Worm (Caenorhabditis elegans) whole organism, young adult: ENCODE results near the gene C14A4.6.

ENCODE experiments used
- C06A6.2 ChIP-seq: fragments of 200-800 bp; sonication (Bioruptor generic); conservative IDR thresholded peaks from 2 replicates; pipeline ENCODE4 v1.3.6; 2022; ENCODE audit warnings: missing genetic modification characterization, missing compliant biosample characterization
- D2030.7 ChIP-seq: fragments of 200-800 bp; sonication (Bioruptor generic); IDR thresholded peaks from 2 replicates; pipeline ENCODE4 v1.3.6; 2022; ENCODE audit warnings: missing genetic modification reagents, missing genetic modification characterization, missing compliant biosample characterization
- F52B5.7 ChIP-seq: sonication (generic microtip); optimal IDR thresholded peaks from 2 replicates; lab custom pipeline; 2016; ENCODE audit warnings: mild to moderate bottlenecking, missing genetic modification characterization, missing compliant biosample characterization
- F55B11.4 ChIP-seq: sonication (generic microtip); optimal IDR thresholded peaks from 2 replicates; lab custom pipeline; 2016; ENCODE audit warnings: missing compliant biosample characterization, missing genetic modification characterization, borderline replicate concordance; ENCODE audit not compliant: insufficient read depth
- T07F8.4 ChIP-seq: sonication (generic microtip); optimal IDR thresholded peaks from 2 replicates; lab custom pipeline; 2016; ENCODE audit warnings: mild to moderate bottlenecking, missing genetic modification characterization, moderate library complexity, missing compliant biosample characterization
- T26A5.8 ChIP-seq: sonication (generic microtip); optimal IDR thresholded peaks from 2 replicates; lab custom pipeline; 2016; ENCODE audit warnings: missing genetic modification characterization, missing compliant biosample characterization
- Y67H2A.10 ChIP-seq: fragments of 200-800 bp; sonication (Bioruptor generic); conservative IDR thresholded peaks from 2 replicates; pipeline ENCODE4 v1.3.6; 2022; ENCODE audit warnings: missing genetic modification reagents, missing genetic modification characterization, missing compliant biosample characterization
- Y79H2A.3 ChIP-seq: fragments of 200-800 bp; sonication (Bioruptor generic); conservative IDR thresholded peaks from 2 replicates; pipeline ENCODE4 v1.3.6; 2022; ENCODE audit warnings: missing genetic modification reagents, missing genetic modification characterization, missing compliant biosample characterization
- Y95B8A.8 ChIP-seq: fragments of 200-800 bp; sonication (Bioruptor generic); IDR thresholded peaks from 2 replicates; pipeline ENCODE4 v1.3.6; 2022; ENCODE audit warnings: missing genetic modification reagents, missing genetic modification characterization, missing compliant biosample characterization
- ZK185.1 ChIP-seq: sonication (generic microtip); optimal IDR thresholded peaks from 2 replicates; lab custom pipeline; 2016; ENCODE audit warnings: mild to moderate bottlenecking, missing genetic modification characterization, missing compliant biosample characterization; ENCODE audit not compliant: poor library complexity, severe bottlenecking
- akir-1 ChIP-seq: fragments of 200-800 bp; sonication (Bioruptor generic); optimal IDR thresholded peaks from 2 replicates; lab custom pipeline; 2018; ENCODE audit warnings: mild to moderate bottlenecking, missing genetic modification characterization, moderate library complexity, missing compliant biosample characterization
- aptf-3 ChIP-seq: fragments of 200-800 bp; sonication (Bioruptor generic); IDR thresholded peaks from 2 replicates; pipeline ENCODE4 v1.3.6; 2022; ENCODE audit warnings: missing genetic modification characterization, missing compliant biosample characterization
- attf-3 ChIP-seq: fragments of 200-800 bp; sonication (Bioruptor generic); conservative IDR thresholded peaks from 2 replicates; pipeline ENCODE4 v1.3.6; 2022; ENCODE audit warnings: missing genetic modification reagents, missing genetic modification characterization, missing compliant biosample characterization
- attf-5 ChIP-seq: fragments of 200-800 bp; sonication (Bioruptor generic); optimal IDR thresholded peaks from 2 replicates; lab custom pipeline; 2018; ENCODE audit warnings: mild to moderate bottlenecking, missing genetic modification characterization, missing compliant biosample characterization
- bed-1 ChIP-seq: fragments of 200-800 bp; sonication (Bioruptor generic); IDR thresholded peaks from 2 replicates; pipeline ENCODE4 v1.3.6; 2022; ENCODE audit warnings: missing genetic modification reagents, missing genetic modification characterization, missing compliant biosample characterization
- bed-2 ChIP-seq: fragments of 200-800 bp; sonication (Bioruptor generic); IDR thresholded peaks from 2 replicates; pipeline ENCODE4 v1.3.6; 2022; ENCODE audit warnings: missing genetic modification reagents, missing genetic modification characterization, missing compliant biosample characterization
- cebp-2 ChIP-seq: fragments of 200-800 bp; sonication (Bioruptor generic); IDR thresholded peaks from 2 replicates; pipeline ENCODE4 v1.3.6; 2022; ENCODE audit warnings: missing genetic modification characterization, missing compliant biosample characterization
- ceh-40 ChIP-seq: fragments of 200-800 bp; sonication (Bioruptor generic); IDR thresholded peaks from 2 replicates; pipeline ENCODE4 v1.3.6; 2022; ENCODE audit warnings: missing genetic modification characterization, missing compliant biosample characterization
- ceh-58 ChIP-seq: fragments of 200-800 bp; sonication (Bioruptor generic); IDR thresholded peaks from 2 replicates; pipeline ENCODE4 v1.3.6; 2022; ENCODE audit warnings: missing genetic modification characterization, missing compliant biosample characterization
- chd-7 ChIP-seq: sonication (generic microtip); optimal IDR thresholded peaks from 2 replicates; lab custom pipeline; 2016; ENCODE audit warnings: mild to moderate bottlenecking, missing genetic modification characterization, moderate library complexity, missing compliant biosample characterization
- dpff-1 ChIP-seq: sonication (generic microtip); optimal IDR thresholded peaks from 2 replicates; lab custom pipeline; 2017; ENCODE audit warnings: mild to moderate bottlenecking, missing genetic modification characterization, missing compliant biosample characterization
- dpl-1 ChIP-seq: fragments of 150-350 bp; optimal IDR thresholded peaks from 2 replicates; lab custom pipeline; 2014; ENCODE audit warnings: missing biosample characterization, missing genetic modification reagents, missing genetic modification characterization
- efl-1 ChIP-seq: fragments of 150-350 bp; optimal IDR thresholded peaks from 2 replicates; lab custom pipeline; 2014; ENCODE audit warnings: missing biosample characterization, missing genetic modification reagents, missing genetic modification characterization
- him-1 ChIP-seq: sonication (generic microtip); optimal IDR thresholded peaks from 2 replicates; lab custom pipeline; 2016; ENCODE audit warnings: missing genotype, missing genetic modification reagents, missing genetic modification characterization, missing compliant biosample characterization
- hmg-1.2 ChIP-seq: fragments of 200-800 bp; sonication (Bioruptor generic); IDR thresholded peaks from 2 replicates; pipeline ENCODE4 v1.3.6; 2022; ENCODE audit warnings: missing genetic modification reagents, missing genetic modification characterization, missing compliant biosample characterization
- hrde-1 ChIP-seq: sonication (generic microtip); optimal IDR thresholded peaks from 2 replicates; lab custom pipeline; 2016; ENCODE audit warnings: missing genetic modification characterization, mild to moderate bottlenecking, missing compliant biosample characterization, moderate library complexity, missing genotype, missing genetic modification reagents, borderline replicate concordance
- hsf-1 ChIP-seq: fragments of 200-800 bp; sonication (Bioruptor generic); IDR thresholded peaks from 2 replicates; pipeline ENCODE4 v1.3.6; 2022; ENCODE audit warnings: missing genetic modification reagents, missing genetic modification characterization, missing compliant biosample characterization
- lag-1 ChIP-seq: fragments of 200-800 bp; sonication (Bioruptor generic); IDR thresholded peaks from 2 replicates; pipeline ENCODE4 v1.3.6; 2022; ENCODE audit warnings: missing genetic modification reagents, missing genetic modification characterization, missing compliant biosample characterization
- let-607 ChIP-seq, 2 experiments: fragments of 200-800 bp in 1 of 2; sonication (Bioruptor generic) in 1 of 2; sonication (generic microtip) in 1 of 2; optimal IDR thresholded peaks; 2 replicates each; lab custom pipeline; 2016 to 2018; ENCODE audit warnings: mild to moderate bottlenecking in 2 of 2, missing compliant biosample characterization in 2 of 2, missing genetic modification characterization in 2 of 2, moderate library complexity in 2 of 2, missing genotype in 1 of 2
- lin-35 ChIP-seq, 3 experiments: fragments of 150-350 bp in 2 of 3; sonication (generic microtip) in 1 of 3; optimal IDR thresholded peaks; 2 replicates each; lab custom pipeline; 2014 to 2018; ENCODE audit warnings: missing biosample characterization in 3 of 3, missing genetic modification characterization in 3 of 3, missing genetic modification reagents in 3 of 3
- lin-54 ChIP-seq: fragments of 200-800 bp; sonication (Bioruptor generic); optimal IDR thresholded peaks from 2 replicates; lab custom pipeline; 2018; ENCODE audit warnings: mild to moderate bottlenecking, missing genetic modification characterization, missing compliant biosample characterization
- lsl-1 ChIP-seq: fragments of 200-800 bp; sonication (Bioruptor generic); optimal IDR thresholded peaks from 2 replicates; lab custom pipeline; 2018; ENCODE audit warnings: mild to moderate bottlenecking, missing genetic modification characterization, moderate library complexity, missing compliant biosample characterization
- mel-28 ChIP-seq: sonication (generic microtip); optimal IDR thresholded peaks from 2 replicates; lab custom pipeline; 2016; ENCODE audit warnings: borderline replicate concordance, mild to moderate bottlenecking, missing genetic modification characterization, missing compliant biosample characterization
- nfya-2 ChIP-seq: fragments of 200-800 bp; sonication (Bioruptor generic); IDR thresholded peaks from 2 replicates; pipeline ENCODE4 v1.3.6; 2022; ENCODE audit warnings: missing genetic modification reagents, missing genetic modification characterization, missing compliant biosample characterization
- nfyb-1 ChIP-seq: fragments of 200-800 bp; sonication (Bioruptor generic); IDR thresholded peaks from 2 replicates; pipeline ENCODE4 v1.3.6; 2022; ENCODE audit warnings: missing genetic modification reagents, missing genetic modification characterization, missing compliant biosample characterization
- nhr-90 ChIP-seq: sonication (generic microtip); optimal IDR thresholded peaks from 2 replicates; lab custom pipeline; 2016; ENCODE audit warnings: missing genotype, mild to moderate bottlenecking, missing genetic modification characterization, missing compliant biosample characterization
- pha-4 ChIP-seq: fragments of 150-350 bp; sonication (generic microtip); optimal IDR thresholded peaks from 2 replicates; lab custom pipeline; 2014; ENCODE audit warnings: missing biosample characterization, missing genetic modification reagents, missing genetic modification characterization
- rcor-1 ChIP-seq: fragments of 200-800 bp; sonication (Bioruptor generic); IDR thresholded peaks from 2 replicates; pipeline ENCODE4 v1.3.6; 2022; ENCODE audit warnings: missing genetic modification reagents, missing genetic modification characterization, missing compliant biosample characterization
- rec-8 ChIP-seq, 2 experiments: sonication (generic microtip); optimal IDR thresholded peaks; 2 replicates each; lab custom pipeline; 2016; ENCODE audit warnings: mild to moderate bottlenecking in 2 of 2, missing genetic modification characterization in 2 of 2, missing genetic modification reagents in 2 of 2, missing genotype in 2 of 2, missing biosample characterization in 1 of 2, missing compliant biosample characterization in 1 of 2, moderate library complexity in 1 of 2
- sdz-38 ChIP-seq: sonication (generic microtip); optimal IDR thresholded peaks from 2 replicates; lab custom pipeline; 2016; ENCODE audit warnings: missing genotype, missing genetic modification characterization, missing compliant biosample characterization
- sea-2 ChIP-seq: fragments of 200-800 bp; sonication (Bioruptor generic); IDR thresholded peaks from 2 replicates; pipeline ENCODE4 v1.3.6; 2022; ENCODE audit warnings: missing genetic modification characterization, missing compliant biosample characterization
- snpc-3.4 ChIP-seq: sonication (generic microtip); optimal IDR thresholded peaks from 2 replicates; lab custom pipeline; 2017; ENCODE audit warnings: missing genetic modification characterization, mild to moderate bottlenecking, missing compliant biosample characterization, antibody characterized with exemption, moderate library complexity, missing genotype, missing genetic modification reagents
- somi-1 ChIP-seq: fragments of 200-800 bp; sonication (Bioruptor generic); optimal IDR thresholded peaks from 2 replicates; lab custom pipeline; 2018; ENCODE audit warnings: mild to moderate bottlenecking, missing genetic modification characterization, missing compliant biosample characterization
- unc-130 ChIP-seq: sonication (generic microtip); optimal IDR thresholded peaks from 2 replicates; lab custom pipeline; 2016; ENCODE audit warnings: missing genetic modification reagents, missing genetic modification characterization, missing compliant biosample characterization
- zim-3 ChIP-seq: sonication (generic microtip); optimal IDR thresholded peaks from 2 replicates; lab custom pipeline; 2017; ENCODE audit warnings: mild to moderate bottlenecking, missing genetic modification characterization, moderate library complexity, missing compliant biosample characterization
- ztf-22 ChIP-seq: fragments of 200-800 bp; sonication (Bioruptor generic); optimal IDR thresholded peaks from 2 replicates; lab custom pipeline; 2018; ENCODE audit warnings: mild to moderate bottlenecking, missing genetic modification characterization, moderate library complexity, missing compliant biosample characterization
- ztf-3 ChIP-seq: fragments of 200-800 bp; sonication (Bioruptor generic); optimal IDR thresholded peaks from 2 replicates; lab custom pipeline; 2018; ENCODE audit warnings: mild to moderate bottlenecking, missing genetic modification characterization, missing compliant biosample characterization

Gene C14A4.6

ce11 chrII:10563368-10563767, 31.2 kb downstream of the C14A4.6 start, which contains the start of gene cdc-48.1 (continued):
- TF ChIP-seq ztf-22 (GFP tag; lab: Kevin White, UChicago) (peak; percentile 97), nhr-90 (tag; lab: Kevin White, UChicago) (peak; percentile 97), T26A5.8 (peak; percentile 56), efl-1 (GFP tag; lab: Kevin White, UChicago) (peak; percentile 100), nfya-2 (GFP tag; lab: Robert Waterston, UW) (peak; percentile 94), rcor-1 (GFP tag; lab: Robert Waterston, UW) (peak; percentile 99), Y67H2A.10 (GFP tag; lab: Robert Waterston, UW) (peak; percentile 98), Y95B8A.8 (GFP tag; lab: Robert Waterston, UW) (peak; percentile 100), somi-1 (GFP tag; lab: Kevin White, UChicago) (peak; percentile 99), ceh-58 (GFP tag; lab: Robert Waterston, UW) (0 out of 2 replicates have a peak, but pooled peaks have one; percentile 88), F52B5.7 (peak; percentile 98), ztf-3 (GFP tag; lab: Kevin White, UChicago) (peak; percentile 96), cebp-2 (GFP tag; lab: Robert Waterston, UW) (peak; percentile 91; the same call in 1 of the 2 replicates), aptf-3 (0 out of 2 replicates have a peak, but pooled peaks have one; percentile 69), mel-28 (peak; percentile 82), attf-5 (peak; percentile 100), lin-54 (GFP tag; lab: Kevin White, UChicago) (peak; percentile 100), lag-1 (GFP tag; lab: Robert Waterston, UW) (no peak; the same call in 1 of the 2 replicates), dpff-1 (tag; lab: Kevin White, UChicago) (peak; percentile 11), sea-2 (GFP tag; lab: Robert Waterston, UW) (peak; percentile 83; the same call in 1 of the 2 replicates), C06A6.2 (GFP tag; lab: Robert Waterston, UW) (peak; percentile 98), F55B11.4 (tag; lab: Kevin White, UChicago) (no peak), let-607 (tag; optimal IDR thresholded peaks at IDR 0.05; lab: Kevin White, UChicago) (peak; percentile 98), dpl-1 (GFP tag; lab: Kevin White, UChicago) (peak; percentile 100), attf-3 (GFP tag; lab: Robert Waterston, UW) (peak; percentile 94), D2030.7 (GFP tag; lab: Robert Waterston, UW) (peak; percentile 99), bed-2 (GFP tag; lab: Robert Waterston, UW) (peak; percentile 95), akir-1 (GFP tag; lab: Kevin White, UChicago) (peak; percentile 75), sdz-38 (no peak), T07F8.4 (tag; lab: Kevin White, UChicago) (peak; percentile 90), ZK185.1 (tag; lab: Kevin White, UChicago) (peak; percentile 99), ceh-40 (GFP tag; lab: Robert Waterston, UW) (peak; percentile 94), pha-4 (tag; lab: Kevin White, UChicago) (peak; percentile 98), zim-3 (tag; lab: Kevin White, UChicago) (peak; percentile 96), lin-35 (GFP tag; optimal IDR thresholded peaks at IDR 0.05; lab: Kevin White, UChicago) (peak; percentile 98 to 100 (median 100)), nfyb-1 (GFP tag; lab: Robert Waterston, UW) (peak; percentile 99), lsl-1 (GFP tag; lab: Kevin White, UChicago) (peak; percentile 96), Y79H2A.3 (peak; percentile 96), hrde-1 (tag; lab: Kevin White, UChicago) (peak; percentile 96), hsf-1 (GFP tag; lab: Robert Waterston, UW) (peak; percentile 94), chd-7 (tag; lab: Kevin White, UChicago) (peak; percentile 99), bed-1 (GFP tag; lab: Robert Waterston, UW) (peak; percentile 91), rec-8 (tag; optimal IDR thresholded peaks at IDR 0.05; lab: Kevin White, UChicago) (peak; percentile 86 to 87), hmg-1.2 (peak; percentile 94), him-1 (tag; lab: Kevin White, UChicago) (peak; percentile 97), snpc-3.4 (peak; percentile 99), unc-130 (GFP tag; lab: Kevin White, UChicago) (peak; percentile 98)
